Fruit fly (Drosophila melanogaster): ENCODE measurements around the gene twf.

- no peak for TF ChIP-seq psq (optimal IDR thresholded peaks at IDR 0.05)
- no peak for TF ChIP-seq insv (optimal IDR thresholded peaks at IDR 0.05)
- no peak for TF ChIP-seq Sin3A (optimal IDR thresholded peaks at IDR 0.05)
These were observed 4.1 kb upstream of the twf start, which contains the start of gene Kif19A for dm6 chr3R:14118350-14118749.

All from Kc167 (cell line).